Worm (Caenorhabditis elegans): ENCODE results near the gene tir-1.
"Not testable (repeated sequence)": the region's sequence is repeated elsewhere in the genome, so short reads cannot be mapped to it uniquely, and the experiment has no call there.

The tir-1 gene

ce11 chrIII:3843514-3843913 lies 57.9 kb downstream of the tir-1 start, which contains the start of gene C36A4.4:
TSS of gene C36A4.4 (minus strand) at chrIII:3843614.
- not testable (repeated sequence) for TF ChIP-seq elt-2 (tag; optimal IDR thresholded peaks at IDR 0.05); mec-3 (tag; optimal IDR thresholded peaks at IDR 0.05; ENCODE audit: borderline replicate concordance); K02D7.2 (tag; optimal IDR thresholded peaks at IDR 0.05)

DNA sequence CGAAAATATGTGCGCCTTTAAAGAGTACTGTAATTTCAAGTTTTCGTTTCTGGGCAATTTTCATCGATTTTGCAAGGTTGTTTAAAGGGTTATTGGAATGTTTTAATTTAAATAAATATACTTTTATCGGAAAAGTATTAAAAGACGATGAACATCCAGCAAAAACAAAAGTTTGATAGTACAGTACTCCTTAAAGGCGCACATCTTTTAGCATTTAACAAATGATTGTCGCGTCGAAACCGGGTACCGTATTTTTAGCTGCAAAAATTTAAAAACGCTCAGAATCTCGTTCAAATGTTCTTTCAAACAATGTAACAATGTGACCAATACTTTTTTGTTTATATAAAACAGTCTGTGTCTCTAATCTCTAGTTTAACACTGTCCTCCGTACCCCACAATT lies 61.2 kb downstream of the tir-1 start, which contains the start of gene C36A4.11:
C36A4.11 (plus strand) TSS at position 301 of the 400 bp plus-strand sequence.
- not testable (repeated sequence) for TF ChIP-seq nfya-1 (tag; optimal IDR thresholded peaks at IDR 0.05); npax-4 (tag; optimal IDR thresholded peaks at IDR 0.05); sox-2 (GFP tag; IDR thresholded peaks at IDR 0.05)

DNA sequence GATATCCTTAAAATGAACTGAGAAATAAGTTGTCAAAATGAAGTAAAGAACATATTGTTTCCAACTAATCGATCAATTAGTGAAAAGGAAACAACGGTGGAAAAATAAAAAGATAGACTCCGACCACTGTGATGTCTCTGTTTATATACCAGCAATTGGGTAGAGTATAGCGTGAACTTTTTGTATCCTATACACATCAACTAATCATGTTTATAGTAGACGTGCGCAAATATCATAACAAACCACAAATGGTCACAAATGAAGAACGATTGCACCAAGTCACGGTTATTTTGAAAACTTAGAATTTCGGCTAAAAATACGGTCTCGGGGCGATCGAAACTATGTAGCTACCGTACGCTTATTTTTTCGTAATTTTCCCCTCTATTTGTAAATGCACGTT lies 61.8 kb downstream of the tir-1 start, which contains the start of gene cyp-25A3:
cyp-25A3 (minus strand) TSS at position 101 of the 400 bp plus-strand sequence.
- TF ChIP-seq ceh-22 (tag; optimal IDR thresholded peaks at IDR 0.05) (no peak), fkh-10 (GFP tag; optimal IDR thresholded peaks at IDR 0.05) (no peak), odd-2 (tag; optimal IDR thresholded peaks at IDR 0.05) (no peak), ceh-6 (GFP tag; optimal IDR thresholded peaks at IDR 0.05) (no peak)

DNA sequence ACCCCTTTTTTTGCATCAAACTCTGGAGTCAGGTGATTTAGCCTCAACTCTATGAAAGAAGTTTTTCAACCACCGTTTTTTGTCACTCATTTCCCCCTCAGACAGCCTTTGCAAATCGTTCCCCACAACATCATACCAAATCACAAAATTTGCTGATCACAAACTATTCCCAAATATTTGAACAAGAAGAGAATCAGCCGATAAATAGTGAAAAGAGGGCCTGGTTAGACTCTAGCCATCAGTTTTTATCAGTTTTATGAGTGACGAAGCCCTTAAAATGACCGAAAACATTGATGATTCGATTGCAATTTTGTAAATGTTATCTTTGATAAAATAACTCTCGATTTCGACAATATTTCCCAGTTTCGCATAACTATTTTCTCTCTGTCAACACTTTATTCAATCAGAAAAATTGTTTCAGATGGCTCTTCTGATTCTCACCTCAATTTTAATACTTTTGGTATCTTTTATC lies 66.6 kb downstream of the tir-1 start, which contains the start of gene cyp-25A2:
cyp-25A2 (plus strand) TSS at position 422 of the 472 bp plus-strand sequence.
- TF ChIP-seq hlh-15 (tag; optimal IDR thresholded peaks at IDR 0.05) (no peak), elt-2 (tag; optimal IDR thresholded peaks at IDR 0.05) (peak; percentile 51), ets-4 (tag; optimal IDR thresholded peaks at IDR 0.05) (no peak), ceh-45 (GFP tag; IDR thresholded peaks at IDR 0.05) (no peak), tbx-2 (tag; optimal IDR thresholded peaks at IDR 0.05) (no peak), ttx-3 (tag; optimal IDR thresholded peaks at IDR 0.05) (no peak)

DNA sequence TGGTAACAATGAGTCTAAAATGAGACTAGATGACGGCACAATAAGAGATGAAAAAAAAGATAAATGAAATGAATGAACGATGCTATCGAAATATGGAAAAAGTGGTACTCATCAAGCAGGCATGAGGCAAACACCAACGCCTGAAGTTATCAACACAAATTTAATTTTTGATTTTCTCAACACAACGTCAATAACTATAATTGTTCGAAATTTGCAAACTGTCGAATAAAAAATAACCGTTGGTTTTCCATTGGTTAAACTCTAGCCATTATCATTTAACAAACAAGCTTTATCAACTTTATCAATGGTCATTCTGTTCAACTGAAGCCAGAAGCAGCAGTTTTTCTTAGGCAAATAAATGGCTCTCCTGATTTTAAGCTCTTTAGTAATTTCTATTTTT lies 69.2 kb downstream of the tir-1 start, which contains the start of gene cyp-25A1:
cyp-25A1 (plus strand) TSS at position 301 of the 400 bp plus-strand sequence.
- TF ChIP-seq sox-2 (GFP tag; IDR thresholded peaks at IDR 0.05): no peak
- no peak for TF ChIP-seq C08G9.2 (tag; optimal IDR thresholded peaks at IDR 0.05)
- no peak for TF ChIP-seq ceh-22 (tag; optimal IDR thresholded peaks at IDR 0.05)
- TF ChIP-seq Y22D7AL.16 (tag; optimal IDR thresholded peaks at IDR 0.05): no peak
- no peak for TF ChIP-seq K09A11.1 (tag; optimal IDR thresholded peaks at IDR 0.05; ENCODE audit: insufficient read depth)
- TF ChIP-seq unc-42 (tag; optimal IDR thresholded peaks at IDR 0.05): no peak
- TF ChIP-seq F13H6.1 (tag; optimal IDR thresholded peaks at IDR 0.05): no peak
- no peak for TF ChIP-seq ama-1 (optimal IDR thresholded peaks at IDR 0.05)
- TF ChIP-seq zip-5 (tag; optimal IDR thresholded peaks at IDR 0.05): no peak
- no peak for TF ChIP-seq sdc-2 (tag; optimal IDR thresholded peaks at IDR 0.05)
- TF ChIP-seq pha-2 (tag; optimal IDR thresholded peaks at IDR 0.05): no peak
- TF ChIP-seq tbx-2 (tag; optimal IDR thresholded peaks at IDR 0.05): no peak
- TF ChIP-seq ceh-48 (tag; optimal IDR thresholded peaks at IDR 0.05): no peak
- no peak for TF ChIP-seq unc-3 (GFP tag; conservative IDR thresholded peaks at IDR 0.05)
- TF ChIP-seq unc-3 (tag; optimal IDR thresholded peaks at IDR 0.05): no peak
- TF ChIP-seq ceh-2 (tag; optimal IDR thresholded peaks at IDR 0.05): no peak
- TF ChIP-seq npax-4 (tag; optimal IDR thresholded peaks at IDR 0.05): no peak
- TF ChIP-seq pax-1 (tag; optimal IDR thresholded peaks at IDR 0.05): no peak
- TF ChIP-seq lim-6 (tag; optimal IDR thresholded peaks at IDR 0.05): no peak
- TF ChIP-seq ceh-30 (tag; optimal IDR thresholded peaks at IDR 0.05): no peak
- no peak for TF ChIP-seq ahr-1 (tag; optimal IDR thresholded peaks at IDR 0.05)

DNA sequence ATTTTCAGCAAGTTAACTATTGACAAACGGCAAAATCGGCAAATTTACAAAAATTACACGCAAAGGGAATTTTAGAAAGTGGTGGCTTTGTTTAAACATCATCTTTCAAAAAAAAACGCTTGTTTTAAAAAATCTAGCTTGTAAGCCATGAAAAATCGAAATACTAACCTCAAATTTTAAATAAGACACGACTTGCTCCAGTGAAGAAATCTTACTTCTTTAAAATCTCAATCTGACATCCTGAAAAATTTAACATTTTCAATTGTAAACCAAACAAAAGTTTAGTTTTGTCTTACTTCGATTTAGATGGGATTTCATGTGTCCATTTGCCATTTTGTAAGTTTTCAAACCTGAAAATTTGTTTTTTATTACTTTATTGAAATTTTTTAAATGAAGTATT lies 69.6 kb downstream of the tir-1 start:
- TF ChIP-seq rnt-1 (tag; optimal IDR thresholded peaks at IDR 0.05): no peak
- TF ChIP-seq gmeb-2 (tag; optimal IDR thresholded peaks at IDR 0.05): no peak

Data from whole organism, late embryonic.